Worm (Caenorhabditis elegans): ENCODE data around the gene tbc-16.

Gene tbc-16

ce11 chrX:5948769-5949168 lies 51.6 kb downstream of the tbc-16 start, which contains the start of gene mig-23:
TSS of gene mig-23 (minus strand) at chrX:5948869.
- TF ChIP-seq lin-35 (GFP tag; optimal IDR thresholded peaks at IDR 0.05) (no peak), gei-17 (GFP tag; optimal IDR thresholded peaks at IDR 0.05) (no peak), let-526 (GFP tag; IDR thresholded peaks at IDR 0.05) (no peak), fkh-3 (tag; optimal IDR thresholded peaks at IDR 0.05) (no peak), ceh-100 (GFP tag; IDR thresholded peaks at IDR 0.05) (no peak), ceh-79 (tag; optimal IDR thresholded peaks at IDR 0.05) (no peak), mel-28 (tag; optimal IDR thresholded peaks at IDR 0.05; ENCODE audit: borderline replicate concordance) (no peak), ztf-6 (GFP tag; IDR thresholded peaks at IDR 0.05) (no peak), mcd-1 (GFP tag; IDR thresholded peaks at IDR 0.05) (no peak)

All from whole organism, young adult.